Fruit fly (Drosophila melanogaster) whole organism, prepupa: ENCODE measurements around the gene ntc.

ENCODE experiments used
- CG10631 ChIP-seq: fragments of 200-800 bp; sonication (Bioruptor generic); optimal IDR thresholded peaks from 2 replicates; lab custom pipeline; 2016; ENCODE audit warnings: missing biosample characterization, missing genetic modification characterization
- CG10669 ChIP-seq: fragments of 200-800 bp; sonication (Bioruptor generic); optimal IDR thresholded peaks from 3 replicates; lab custom pipeline; 2018; ENCODE audit warnings: missing biosample characterization, mild to moderate bottlenecking, missing genetic modification characterization, moderate library complexity
- CG11294 ChIP-seq: fragments of 200-800 bp; sonication (Bioruptor generic); IDR thresholded peaks from 2 replicates; pipeline ENCODE4 v1.3.6; 2022; ENCODE audit warnings: missing biosample characterization, missing genetic modification characterization
- CG15336 ChIP-seq: fragments of 200-800 bp; sonication (Bioruptor generic); IDR thresholded peaks from 2 replicates; pipeline ENCODE4 v1.3.6; 2022; ENCODE audit warnings: missing biosample characterization, missing genetic modification characterization
- CG1621 ChIP-seq: fragments of 200-800 bp; sonication (Bioruptor generic); optimal IDR thresholded peaks from 3 replicates; lab custom pipeline; 2018; ENCODE audit warnings: missing biosample characterization, mild to moderate bottlenecking, missing genetic modification characterization
- CG16779 ChIP-seq: fragments of 200-800 bp; sonication (Bioruptor generic); optimal IDR thresholded peaks from 3 replicates; lab custom pipeline; 2017; ENCODE audit warnings: missing biosample characterization, mild to moderate bottlenecking, missing genetic modification characterization
- CG3032 ChIP-seq: fragments of 200-800 bp; optimal IDR thresholded peaks from 2 replicates; lab custom pipeline; 2019; ENCODE audit warnings: missing biosample characterization, mild to moderate bottlenecking, missing genetic modification characterization, moderate library complexity
- CG31627 ChIP-seq: fragments of 200-800 bp; sonication (Bioruptor generic); optimal IDR thresholded peaks from 3 replicates; lab custom pipeline; 2016; ENCODE audit warnings: missing biosample characterization, missing genetic modification characterization
- CG32006 ChIP-seq: fragments of 200-800 bp; sonication (Bioruptor generic); optimal IDR thresholded peaks from 3 replicates; lab custom pipeline; 2017; ENCODE audit warnings: missing biosample characterization, mild to moderate bottlenecking, missing genetic modification characterization
- CG3919 ChIP-seq: fragments of 200-800 bp; sonication (Bioruptor generic); optimal IDR thresholded peaks from 3 replicates; lab custom pipeline; 2016; ENCODE audit warnings: missing biosample characterization, missing genetic modification characterization
- CG4318 ChIP-seq: fragments of 200-800 bp; sonication (Bioruptor generic); optimal IDR thresholded peaks from 3 replicates; lab custom pipeline; 2017; ENCODE audit warnings: missing biosample characterization, mild to moderate bottlenecking, missing genetic modification characterization
- CG6163 ChIP-seq: fragments of 200-800 bp; sonication (Bioruptor generic); IDR thresholded peaks from 3 replicates; pipeline ENCODE4 v1.3.6; 2022; ENCODE audit warnings: missing biosample characterization, missing genetic modification characterization
- CG6792 ChIP-seq: fragments of 200-800 bp; sonication (Bioruptor generic); optimal IDR thresholded peaks from 3 replicates; lab custom pipeline; 2016; ENCODE audit warnings: missing biosample characterization, missing genetic modification characterization
- CG7368 ChIP-seq: fragments of 200-800 bp; sonication (Bioruptor generic); optimal IDR thresholded peaks from 3 replicates; lab custom pipeline; 2016; ENCODE audit warnings: missing biosample characterization, missing genetic modification characterization
- CG8119 ChIP-seq: fragments of 200-800 bp; sonication (Bioruptor generic); IDR thresholded peaks from 3 replicates; pipeline ENCODE4 v1.3.6; 2022; ENCODE audit warnings: missing biosample characterization, missing genetic modification characterization
- CG8319 ChIP-seq: fragments of 200-800 bp; sonication (Bioruptor generic); optimal IDR thresholded peaks from 3 replicates; lab custom pipeline; 2016; ENCODE audit warnings: missing biosample characterization, missing genetic modification characterization
- CG8632 ChIP-seq: fragments of 200-800 bp; sonication (Bioruptor generic); optimal IDR thresholded peaks from 3 replicates; lab custom pipeline; 2016; ENCODE audit warnings: missing biosample characterization, missing genetic modification characterization
- Eip75B ChIP-seq: fragments of 200-800 bp; sonication (Bioruptor generic); optimal IDR thresholded peaks from 3 replicates; lab custom pipeline; 2016; ENCODE audit warnings: missing biosample characterization, missing genetic modification characterization
- Eip93F ChIP-seq: fragments of 200-800 bp; sonication (Bioruptor generic); optimal IDR thresholded peaks from 2 replicates; lab custom pipeline; 2016; ENCODE audit warnings: missing biosample characterization, mild to moderate bottlenecking, missing genetic modification characterization
- Ets21C ChIP-seq: fragments of 200-800 bp; sonication (Bioruptor generic); optimal IDR thresholded peaks from 3 replicates; lab custom pipeline; 2016; ENCODE audit warnings: missing biosample characterization, missing genetic modification characterization
- Ets96B ChIP-seq: fragments of 200-800 bp; optimal IDR thresholded peaks from 2 replicates; lab custom pipeline; 2019; ENCODE audit warnings: missing biosample characterization, mild to moderate bottlenecking, missing genetic modification characterization, moderate library complexity
- Gug ChIP-seq: fragments of 200-800 bp; sonication (Bioruptor generic); IDR thresholded peaks from 2 replicates; pipeline ENCODE4 v1.3.6; 2022; ENCODE audit warnings: missing biosample characterization, missing genetic modification characterization
- Hr38 ChIP-seq: sonication (Bioruptor generic); optimal IDR thresholded peaks from 2 replicates; lab custom pipeline; 2016; ENCODE audit warnings: missing biosample characterization, missing genetic modification characterization
- Hr39 ChIP-seq: fragments of 200-800 bp; sonication (Bioruptor generic); optimal IDR thresholded peaks from 2 replicates; lab custom pipeline; 2016; ENCODE audit warnings: missing biosample characterization, missing genetic modification characterization
- Hr4 ChIP-seq: fragments of 200-800 bp; sonication (Bioruptor generic); optimal IDR thresholded peaks from 3 replicates; lab custom pipeline; 2016; ENCODE audit warnings: missing biosample characterization, missing genetic modification characterization
- Lpt ChIP-seq: fragments of 200-800 bp; sonication (Bioruptor generic); optimal IDR thresholded peaks from 3 replicates; lab custom pipeline; 2016; ENCODE audit warnings: missing biosample characterization, missing genetic modification characterization
- Met ChIP-seq: fragments of 200-800 bp; sonication (Bioruptor generic); optimal IDR thresholded peaks from 3 replicates; lab custom pipeline; 2016; ENCODE audit warnings: missing biosample characterization, missing genetic modification characterization
- OdsH ChIP-seq: fragments of 200-800 bp; sonication (Bioruptor generic); optimal IDR thresholded peaks from 3 replicates; lab custom pipeline; 2016; ENCODE audit warnings: missing biosample characterization, missing genetic modification characterization
- Smox ChIP-seq: fragments of 200-800 bp; sonication (Bioruptor generic); optimal IDR thresholded peaks from 3 replicates; lab custom pipeline; 2016; ENCODE audit warnings: missing biosample characterization, missing genetic modification characterization
- Sox102F ChIP-seq: fragments of 200-800 bp; sonication (Bioruptor generic); optimal IDR thresholded peaks from 2 replicates; lab custom pipeline; 2016; ENCODE audit warnings: missing biosample characterization, mild to moderate bottlenecking, missing genetic modification characterization
- Sox15 ChIP-seq: fragments of 200-800 bp; sonication (Bioruptor generic); optimal IDR thresholded peaks from 3 replicates; lab custom pipeline; 2016; ENCODE audit warnings: missing biosample characterization, missing genetic modification characterization
- achi ChIP-seq: fragments of 200-800 bp; sonication (Bioruptor generic); optimal IDR thresholded peaks from 3 replicates; lab custom pipeline; 2016; ENCODE audit warnings: missing biosample characterization, missing genetic modification characterization
- dac ChIP-seq: fragments of 200-800 bp; sonication (Bioruptor generic); optimal IDR thresholded peaks from 2 replicates; lab custom pipeline; 2017; ENCODE audit warnings: missing biosample characterization, mild to moderate bottlenecking, missing genetic modification characterization
- dsx ChIP-seq: fragments of 200-800 bp; optimal IDR thresholded peaks from 3 replicates; lab custom pipeline; 2019; ENCODE audit warnings: missing biosample characterization, mild to moderate bottlenecking, missing genetic modification characterization, moderate library complexity; ENCODE audit not compliant: poor library complexity, severe bottlenecking
- eg ChIP-seq: fragments of 200-800 bp; sonication (Bioruptor generic); IDR thresholded peaks from 3 replicates; pipeline ENCODE4 v1.3.6; 2022; ENCODE audit warnings: missing biosample characterization, missing genetic modification characterization
- esn ChIP-seq: fragments of 200-800 bp; sonication (Bioruptor generic); optimal IDR thresholded peaks from 2 replicates; lab custom pipeline; 2016; ENCODE audit warnings: missing biosample characterization, mild to moderate bottlenecking, missing genetic modification characterization, moderate library complexity
- fd59A ChIP-seq: fragments of 200-800 bp; sonication (Bioruptor generic); optimal IDR thresholded peaks from 2 replicates; lab custom pipeline; 2017; ENCODE audit warnings: missing biosample characterization, mild to moderate bottlenecking, missing genetic modification characterization, missing genetic modification reagents
- fd85E ChIP-seq: fragments of 200-800 bp; sonication (Bioruptor generic); optimal IDR thresholded peaks from 3 replicates; lab custom pipeline; 2016; ENCODE audit warnings: missing biosample characterization, missing genetic modification characterization
- fkh ChIP-seq: fragments of 200-800 bp; sonication (Bioruptor generic); optimal IDR thresholded peaks from 3 replicates; lab custom pipeline; 2017; ENCODE audit warnings: missing biosample characterization, mild to moderate bottlenecking, missing genetic modification characterization, moderate library complexity
- lz ChIP-seq: fragments of 200-800 bp; sonication (Bioruptor generic); optimal IDR thresholded peaks from 3 replicates; lab custom pipeline; 2016; ENCODE audit warnings: missing biosample characterization, missing genetic modification characterization
- net ChIP-seq: fragments of 200-800 bp; sonication (Bioruptor generic); optimal IDR thresholded peaks from 3 replicates; lab custom pipeline; 2016; ENCODE audit warnings: missing biosample characterization, missing genetic modification characterization
- pdm3 ChIP-seq: fragments of 200-800 bp; sonication (Bioruptor generic); optimal IDR thresholded peaks from 3 replicates; lab custom pipeline; 2016; ENCODE audit warnings: missing biosample characterization, missing genetic modification characterization
- salr ChIP-seq, 2 experiments: fragments of 200-800 bp; sonication (Bioruptor generic); optimal IDR thresholded peaks; 3 replicates each; lab custom pipeline; 2016 to 2018; ENCODE audit warnings: missing biosample characterization in 2 of 2, missing genetic modification characterization in 2 of 2, mild to moderate bottlenecking in 1 of 2
- spab ChIP-seq: fragments of 200-800 bp; sonication (Bioruptor generic); optimal IDR thresholded peaks from 2 replicates; lab custom pipeline; 2017; ENCODE audit warnings: missing biosample characterization, mild to moderate bottlenecking, missing genetic modification characterization, missing genetic modification reagents
- ss ChIP-seq, 2 experiments: fragments of 200-800 bp; sonication (Bioruptor generic); optimal IDR thresholded peaks; 2 replicates in 1 of 2; 3 replicates in 1 of 2; lab custom pipeline; 2017 to 2018; ENCODE audit warnings: mild to moderate bottlenecking in 2 of 2, missing biosample characterization in 2 of 2, missing genetic modification characterization in 2 of 2, moderate library complexity in 1 of 2
- svp ChIP-seq: fragments of 200-800 bp; sonication (Bioruptor generic); peaks from one replicate; lab custom pipeline; 2016; ENCODE audit warnings: missing biosample characterization, missing genetic modification characterization
- topi ChIP-seq: fragments of 200-800 bp; sonication (Bioruptor generic); optimal IDR thresholded peaks from 3 replicates; lab custom pipeline; 2016; ENCODE audit warnings: missing biosample characterization, missing genetic modification characterization
- vri ChIP-seq: fragments of 200-800 bp; sonication (Bioruptor generic); optimal IDR thresholded peaks from 3 replicates; lab custom pipeline; 2016; ENCODE audit warnings: missing biosample characterization, mild to moderate bottlenecking, missing genetic modification characterization

ntc gene

dm6 chr3L:3825485-3825813 is 19.2 kb upstream of the ntc start:
- TF ChIP-seq CG8632 (GFP tag; lab: Kevin White, UChicago) (no peak), Gug (GFP tag; lab: Robert Waterston, UW) (no peak), CG6163 (GFP tag; lab: Robert Waterston, UW) (no peak), achi (GFP tag; lab: Kevin White, UChicago) (no peak), Sox102F (no peak), CG8319 (no peak)

DNA sequence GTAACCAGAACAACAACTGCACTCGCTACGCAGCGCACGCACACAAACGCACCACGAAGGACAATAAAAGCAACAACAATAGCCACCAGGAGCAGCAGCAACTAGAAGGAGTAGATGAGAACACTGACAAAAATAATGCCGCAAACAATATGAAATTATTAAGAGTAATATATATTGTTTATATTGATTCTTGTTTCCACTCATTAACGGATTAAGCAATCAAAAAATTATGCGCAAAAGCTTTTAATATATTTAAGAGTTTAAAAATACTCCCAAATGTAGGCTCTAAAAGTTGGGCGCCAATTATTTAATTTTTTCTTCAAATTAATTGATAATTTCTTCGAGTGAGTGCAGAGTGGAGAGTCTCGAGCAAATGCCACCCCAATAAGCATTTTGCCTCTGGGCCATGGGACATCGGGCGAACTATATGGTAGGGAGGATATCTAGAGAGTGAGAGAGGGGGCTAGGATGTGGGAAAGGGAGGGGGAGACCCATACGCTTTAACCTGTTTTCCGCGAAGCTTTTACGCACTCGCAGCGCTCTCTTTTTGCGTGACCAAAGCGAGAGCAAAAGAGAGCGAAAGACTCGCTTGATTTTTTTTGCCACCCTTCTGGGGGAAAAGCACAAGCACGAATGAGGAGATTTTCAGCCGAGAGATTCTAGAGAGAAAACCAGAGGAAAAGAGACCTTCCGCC is 18.7 kb upstream of the ntc start, which contains the start of gene Rdh:
Gene Rdh (plus strand): TSS at position 660 of the 695 bp plus-strand sequence.
- TF ChIP-seq pdm3 (GFP tag; lab: Kevin White, UChicago): peak; percentile 66
- TF ChIP-seq CG4318 (GFP tag; lab: Kevin White, UChicago): peak; percentile 25
- TF ChIP-seq Lpt (GFP tag; lab: Kevin White, UChicago): no peak
- peak; percentile 9 for TF ChIP-seq vri
- peak; percentile 64 for TF ChIP-seq CG10669
- peak; percentile 36 for TF ChIP-seq lz
- TF ChIP-seq CG8119 (GFP tag; lab: Robert Waterston, UW): peak; percentile 65
- TF ChIP-seq spab: peak; percentile 58
- peak; percentile 64 for TF ChIP-seq OdsH (GFP tag; lab: Kevin White, UChicago)
- peak; percentile 48 for TF ChIP-seq CG6792 (GFP tag; lab: Kevin White, UChicago)
- no peak for TF ChIP-seq CG8319
- TF ChIP-seq Eip93F: no peak
- TF ChIP-seq Hr39 (GFP tag; lab: Kevin White, UChicago): peak; percentile 2
- no peak for TF ChIP-seq Hr38 (GFP tag; lab: Kevin White, UChicago)
- TF ChIP-seq CG31627 (GFP tag; lab: Kevin White, UChicago): peak; percentile 25
- TF ChIP-seq CG11294 (GFP tag; lab: Robert Waterston, UW): no peak
- no peak for TF ChIP-seq CG6163 (GFP tag; lab: Robert Waterston, UW)
- TF ChIP-seq CG3032: peak; percentile 22
- no peak for TF ChIP-seq CG7368
- peak; percentile 65 for TF ChIP-seq Hr4 (GFP tag; lab: Kevin White, UChicago)
- peak in 1 of 2 experiments; percentile 34 for TF ChIP-seq salr (GFP tag; optimal IDR thresholded peaks at IDR 0.05; lab: Kevin White, UChicago)
- no peak for TF ChIP-seq fkh (GFP tag; lab: Kevin White, UChicago)
- TF ChIP-seq CG15336 (GFP tag; lab: Robert Waterston, UW): peak; percentile 45; the same call in 1 of the 2 replicates
- TF ChIP-seq dac (GFP tag; lab: Kevin White, UChicago): no peak
- TF ChIP-seq CG3919 (GFP tag; lab: Kevin White, UChicago): peak; percentile 54
- TF ChIP-seq fd59A: peak; percentile 34
- TF ChIP-seq topi: peak; percentile 53
- no peak for TF ChIP-seq Ets21C (GFP tag; lab: Kevin White, UChicago)
- peak; percentile 53 for TF ChIP-seq Smox (GFP tag; lab: Kevin White, UChicago)
- peak; percentile 67 for TF ChIP-seq svp (GFP tag; lab: Kevin White, UChicago)
- TF ChIP-seq esn (GFP tag; lab: Kevin White, UChicago): peak; percentile 63
- peak; percentile 11 for TF ChIP-seq CG1621 (tag; lab: Kevin White, UChicago)
- peak; percentile 45 for TF ChIP-seq achi (GFP tag; lab: Kevin White, UChicago)
- peak; percentile 42 for TF ChIP-seq CG8632 (GFP tag; lab: Kevin White, UChicago)
- TF ChIP-seq Gug (GFP tag; lab: Robert Waterston, UW): no peak
- TF ChIP-seq Eip75B (GFP tag; lab: Kevin White, UChicago): no peak
- TF ChIP-seq fd85E (GFP tag; lab: Kevin White, UChicago): no peak
- peak; percentile 44 to 58 for TF ChIP-seq ss (GFP tag; optimal IDR thresholded peaks at IDR 0.05; lab: Kevin White, UChicago)
- peak; percentile 15 for TF ChIP-seq dsx
- TF ChIP-seq Met (GFP tag; lab: Kevin White, UChicago): peak; percentile 61
- no peak for TF ChIP-seq CG16779 (tag; lab: Kevin White, UChicago)
- TF ChIP-seq net (GFP tag; lab: Kevin White, UChicago): peak; percentile 36
- TF ChIP-seq Ets96B: peak; percentile 63
- TF ChIP-seq eg (GFP tag; lab: Robert Waterston, UW): no peak
- peak; percentile 13 for TF ChIP-seq Sox15 (GFP tag; lab: Kevin White, UChicago)
- peak; percentile 20 for TF ChIP-seq Sox102F
- TF ChIP-seq CG10631 (GFP tag; lab: Kevin White, UChicago): peak; percentile 61
- TF ChIP-seq CG32006 (GFP tag; lab: Kevin White, UChicago): peak; percentile 60
